Fruit fly (Drosophila melanogaster) whole organism, embryonic: ENCODE measurements around the gene MSAmiP.

Experiments used
- Abd-B ChIP-seq: fragments of 200-800 bp; sonication (Bioruptor generic); optimal IDR thresholded peaks from 2 replicates; lab custom pipeline; 2018; ENCODE audit warnings: missing biosample characterization, mild to moderate bottlenecking, missing genetic modification characterization, moderate library complexity
- Adf1 ChIP-seq: fragments of 200-800 bp; sonication (Bioruptor generic); IDR thresholded peaks from 2 replicates; pipeline ENCODE4 v1.3.6; 2022; ENCODE audit warnings: missing biosample characterization, missing genetic modification characterization
- CG10321 ChIP-seq: fragments of 200-800 bp; sonication (Bioruptor generic); IDR thresholded peaks from 2 replicates; pipeline ENCODE4 v1.3.6; 2022; ENCODE audit warnings: missing biosample characterization, missing genetic modification characterization
- CG15479 ChIP-seq: fragments of 200-800 bp; sonication (Bioruptor generic); optimal IDR thresholded peaks from 3 replicates; lab custom pipeline; 2019; ENCODE audit warnings: missing biosample characterization, mild to moderate bottlenecking, missing genetic modification characterization, moderate library complexity
- CG17385 ChIP-seq: fragments of 200-800 bp; sonication (Bioruptor generic); optimal IDR thresholded peaks from 3 replicates; lab custom pipeline; 2018; ENCODE audit warnings: missing biosample characterization, mild to moderate bottlenecking, missing genetic modification characterization
- CG17568 ChIP-seq: fragments of 200-800 bp; sonication (Bioruptor generic); optimal IDR thresholded peaks from 2 replicates; lab custom pipeline; 2018; ENCODE audit warnings: missing biosample characterization, mild to moderate bottlenecking, missing genetic modification characterization, moderate library complexity
- CG1832 ChIP-seq: fragments of 200-800 bp; sonication (Bioruptor generic); optimal IDR thresholded peaks from 2 replicates; lab custom pipeline; 2017; ENCODE audit warnings: missing biosample characterization, mild to moderate bottlenecking, missing genetic modification characterization, inconsistent platforms
- CG9932 ChIP-seq: fragments of 200-800 bp; sonication (Bioruptor generic); IDR thresholded peaks from 2 replicates; pipeline ENCODE4 v1.3.6; 2022; ENCODE audit warnings: missing biosample characterization, missing genetic modification characterization
- Dek ChIP-seq: fragments of 200-800 bp; sonication (Bioruptor generic); optimal IDR thresholded peaks from 3 replicates; lab custom pipeline; 2019; ENCODE audit warnings: missing biosample characterization, mild to moderate bottlenecking, missing genetic modification characterization, moderate library complexity
- Elba2 ChIP-seq: fragments of 200-800 bp; sonication (Bioruptor generic); optimal IDR thresholded peaks from 3 replicates; lab custom pipeline; 2016; ENCODE audit warnings: missing biosample characterization, missing genetic modification characterization
- Fer1 ChIP-seq: fragments of 200-800 bp; sonication (Bioruptor generic); optimal IDR thresholded peaks from 2 replicates; lab custom pipeline; 2017; ENCODE audit warnings: missing biosample characterization, mild to moderate bottlenecking, missing genetic modification characterization
- HLH3B ChIP-seq: fragments of 200-800 bp; sonication (Bioruptor generic); IDR thresholded peaks from 2 replicates; pipeline ENCODE4 v1.3.6; 2022; ENCODE audit warnings: missing biosample characterization, missing genetic modification characterization
- Med ChIP-seq: fragments of 200-800 bp; sonication (Bioruptor generic); peaks from one replicate; lab custom pipeline; 2016; ENCODE audit warnings: missing biosample characterization, missing genetic modification characterization, mild to moderate bottlenecking, inconsistent platforms, moderate library complexity
- Nf-YB ChIP-seq: fragments of 200-800 bp; sonication (Bioruptor generic); optimal IDR thresholded peaks from 3 replicates; lab custom pipeline; 2019; ENCODE audit warnings: missing biosample characterization, mild to moderate bottlenecking, missing genetic modification characterization, moderate library complexity
- Nf-YC ChIP-seq: fragments of 200-800 bp; optimal IDR thresholded peaks from 3 replicates; lab custom pipeline; 2019; ENCODE audit warnings: missing biosample characterization, mild to moderate bottlenecking, missing genetic modification characterization, moderate library complexity
- Rfx ChIP-seq: fragments of 200-800 bp; sonication (Bioruptor generic); IDR thresholded peaks from 2 replicates; pipeline ENCODE4 v1.3.6; 2022; ENCODE audit warnings: missing biosample characterization, missing genetic modification characterization
- Tbp ChIP-seq: fragments of >200 bp; optimal IDR thresholded peaks from 2 replicates; lab custom pipeline; 2018; ENCODE audit warnings: missing biosample characterization, missing genetic modification characterization
- abd-A ChIP-seq: fragments of 200-800 bp; sonication (Bioruptor generic); optimal IDR thresholded peaks from 3 replicates; lab custom pipeline; 2019; ENCODE audit warnings: missing biosample characterization, mild to moderate bottlenecking, missing genetic modification characterization, moderate library complexity
- al ChIP-seq: fragments of 200-800 bp; sonication (Bioruptor generic); IDR thresholded peaks from 2 replicates; pipeline ENCODE4 v1.3.6; 2022; ENCODE audit warnings: missing biosample characterization, missing genetic modification characterization
- crol ChIP-seq: fragments of 200-800 bp; sonication (Bioruptor generic); IDR thresholded peaks from 2 replicates; pipeline ENCODE4 v1.3.6; 2022; ENCODE audit warnings: missing biosample characterization, missing genetic modification characterization
- ewg ChIP-seq: fragments of 200-800 bp; sonication (Bioruptor generic); optimal IDR thresholded peaks from 3 replicates; lab custom pipeline; 2017; ENCODE audit warnings: mild to moderate bottlenecking, missing biosample characterization, missing genetic modification reagents, missing genetic modification characterization
- gcm ChIP-seq: fragments of 200-800 bp; sonication (Bioruptor generic); optimal IDR thresholded peaks from 2 replicates; lab custom pipeline; 2019; ENCODE audit warnings: missing biosample characterization, mild to moderate bottlenecking, missing genetic modification characterization, moderate library complexity
- gro ChIP-seq: fragments of 200-800 bp; sonication (Bioruptor generic); optimal IDR thresholded peaks from 2 replicates; lab custom pipeline; 2016; ENCODE audit warnings: missing biosample characterization, missing genetic modification characterization
- kni ChIP-seq: fragments of 200-800 bp; sonication (Bioruptor generic); optimal IDR thresholded peaks from 3 replicates; lab custom pipeline; 2017; ENCODE audit warnings: mild to moderate bottlenecking, missing biosample characterization, missing genetic modification reagents, missing genetic modification characterization
- lab ChIP-seq: fragments of 200-800 bp; sonication (Bioruptor generic); optimal IDR thresholded peaks from 3 replicates; lab custom pipeline; 2017; ENCODE audit warnings: missing biosample characterization, missing genetic modification characterization, mild to moderate bottlenecking, moderate library complexity, missing genetic modification reagents
- nerfin-1 ChIP-seq: fragments of 200-800 bp; sonication (Bioruptor generic); optimal IDR thresholded peaks from 3 replicates; lab custom pipeline; 2019; ENCODE audit warnings: missing biosample characterization, mild to moderate bottlenecking, missing genetic modification characterization, moderate library complexity
- odd ChIP-seq: fragments of 200-800 bp; sonication (Bioruptor generic); optimal IDR thresholded peaks from 2 replicates; lab custom pipeline; 2017; ENCODE audit warnings: missing biosample characterization, mild to moderate bottlenecking, missing genetic modification characterization
- onecut ChIP-seq: fragments of 200-800 bp; sonication (Bioruptor generic); IDR thresholded peaks from 2 replicates; pipeline ENCODE4 v1.3.6; 2022; ENCODE audit warnings: missing biosample characterization, missing genetic modification characterization
- phol ChIP-seq: fragments of 200-800 bp; sonication (Bioruptor generic); optimal IDR thresholded peaks from 3 replicates; lab custom pipeline; 2018; ENCODE audit warnings: missing biosample characterization, mild to moderate bottlenecking, missing genetic modification characterization, moderate library complexity
- sd ChIP-seq: fragments of 200-800 bp; sonication (Bioruptor generic); optimal IDR thresholded peaks from 3 replicates; lab custom pipeline; 2018; ENCODE audit warnings: missing biosample characterization, mild to moderate bottlenecking, missing genetic modification characterization, moderate library complexity
- seq ChIP-seq: fragments of 200-800 bp; sonication (Bioruptor generic); IDR thresholded peaks from 2 replicates; pipeline ENCODE4 v1.3.6; 2022; ENCODE audit warnings: missing biosample characterization, missing genetic modification characterization
- sqz ChIP-seq: fragments of 200-800 bp; sonication (Bioruptor generic); optimal IDR thresholded peaks from 3 replicates; lab custom pipeline; 2018; ENCODE audit warnings: missing biosample characterization, mild to moderate bottlenecking, missing genetic modification characterization
- sr ChIP-seq: fragments of 200-800 bp; sonication (Bioruptor generic); IDR thresholded peaks from 3 replicates; pipeline ENCODE4 v1.3.6; 2022; ENCODE audit warnings: missing biosample characterization, missing genetic modification characterization
- tll ChIP-seq, 2 experiments: fragments of 200-800 bp in 1 of 2; fragments of >200 bp in 1 of 2; sonication (Bioruptor generic) in 1 of 2; optimal IDR thresholded peaks; 2 replicates each; lab custom pipeline; 2017 to 2019; ENCODE audit warnings: missing biosample characterization in 2 of 2, missing genetic modification characterization in 2 of 2, mild to moderate bottlenecking in 1 of 2, moderate library complexity in 1 of 2
- z ChIP-seq: fragments of 200-800 bp; sonication (Bioruptor generic); IDR thresholded peaks from 3 replicates; pipeline ENCODE4 v1.3.6; 2022; ENCODE audit warnings: missing biosample characterization, missing genetic modification characterization
- zen2 ChIP-seq: fragments of 200-800 bp; sonication (Bioruptor generic); IDR thresholded peaks from 3 replicates; pipeline ENCODE4 v1.3.6; 2022; ENCODE audit warnings: missing biosample characterization, missing genetic modification characterization; ENCODE audit not compliant: partially characterized antibody
- zfh1 ChIP-seq: fragments of 200-800 bp; sonication (Bioruptor generic); IDR thresholded peaks from 3 replicates; pipeline ENCODE4 v1.3.6; 2022; ENCODE audit warnings: missing biosample characterization, missing genetic modification characterization

The MSAmiP gene

dm6 chr3R:16819451-16820129, 76.5 kb downstream of the MSAmiP start (continued):
- TF ChIP-seq gro (GFP tag; lab: Kevin White, UChicago) = peak; percentile 2

- TF ChIP-seq onecut (GFP tag; lab: Robert Waterston, UW) (0 out of 2 replicates have a peak, but pooled peaks have one; percentile 10), sr (GFP tag; lab: Robert Waterston, UW) (0 out of 3 replicates have a peak, but pooled peaks have one; percentile 7), kni (peak; percentile 39), Tbp (no peak), crol (GFP tag; lab: Robert Waterston, UW) (peak; percentile 28; the same call in 1 of the 2 replicates), gcm (peak; percentile 4), CG17568 (no peak), abd-A (peak; percentile 91)
Measured at dm6 chr3R:16817465-16817864, 78.6 kb downstream of the MSAmiP start.

- 0 out of 3 replicates have a peak, but pooled peaks have one; percentile 31 for TF ChIP-seq zfh1 (GFP tag; lab: Robert Waterston, UW)
- TF ChIP-seq HLH3B (GFP tag; lab: Robert Waterston, UW) = no peak
- peak; percentile 50 for TF ChIP-seq CG1832 (GFP tag; lab: Kevin White, UChicago)
- TF ChIP-seq sqz (GFP tag; lab: Kevin White, UChicago) = peak; percentile 2
- TF ChIP-seq z (GFP tag; lab: Robert Waterston, UW) = peak; percentile 91
- peak; percentile 25 for TF ChIP-seq phol (tag; lab: Kevin White, UChicago)
- TF ChIP-seq zen2 (GFP tag; lab: Robert Waterston, UW) = 0 out of 3 replicates have a peak, but pooled peaks have one; percentile 7
- TF ChIP-seq Nf-YB = peak; percentile 74
- TF ChIP-seq al (GFP tag; lab: Robert Waterston, UW) = no peak
- no peak for TF ChIP-seq Fer1
- TF ChIP-seq Elba2 (GFP tag; lab: Kevin White, UChicago) = no peak
- peak; percentile 13 for TF ChIP-seq sd
- TF ChIP-seq Abd-B = no peak
- TF ChIP-seq abd-A = peak; percentile 100
- no peak for TF ChIP-seq Dek (tag; lab: Kevin White, UChicago)
- peak; percentile 54 for TF ChIP-seq Med (GFP tag; lab: Kevin White, UChicago)
- no peak for TF ChIP-seq lab (GFP tag; lab: Kevin White, UChicago)
- TF ChIP-seq CG17385 (GFP tag; lab: Kevin White, UChicago) = no peak
- peak; percentile 29; the same call in 1 of the 2 replicates for TF ChIP-seq Adf1 (GFP tag; lab: Robert Waterston, UW)
- peak; percentile 70 for TF ChIP-seq crol (GFP tag; lab: Robert Waterston, UW)
- TF ChIP-seq Rfx (GFP tag; lab: Robert Waterston, UW) = peak; percentile 21; the same call in 1 of the 2 replicates
- TF ChIP-seq CG9932 = 0 out of 2 replicates have a peak, but pooled peaks have one; percentile 7
- TF ChIP-seq ewg (GFP tag; lab: Kevin White, UChicago) = peak; percentile 56
- TF ChIP-seq seq (GFP tag; lab: Robert Waterston, UW) = peak; percentile 88
- TF ChIP-seq tll (GFP tag; optimal IDR thresholded peaks at IDR 0.05; lab: Kevin White, UChicago) = peak in 1 of 2 experiments; percentile 3
- TF ChIP-seq CG15479 (GFP tag; lab: Kevin White, UChicago) = peak; percentile 53
- TF ChIP-seq odd (GFP tag; lab: Kevin White, UChicago) = no peak
- peak; percentile 79 for TF ChIP-seq Nf-YC (tag; lab: Kevin White, UChicago)
- TF ChIP-seq CG10321 (GFP tag; lab: Robert Waterston, UW) = peak; percentile 82
- peak; percentile 34 for TF ChIP-seq nerfin-1 (tag; lab: Kevin White, UChicago)
- TF ChIP-seq, all 482 proteins: peak for 21
Measured at dm6 chr3R:16815728-16816127, 80.4 kb downstream of the MSAmiP start.
